Worm (Caenorhabditis elegans): ENCODE data around the gene ocr-3.

ocr-3 gene

DNA sequence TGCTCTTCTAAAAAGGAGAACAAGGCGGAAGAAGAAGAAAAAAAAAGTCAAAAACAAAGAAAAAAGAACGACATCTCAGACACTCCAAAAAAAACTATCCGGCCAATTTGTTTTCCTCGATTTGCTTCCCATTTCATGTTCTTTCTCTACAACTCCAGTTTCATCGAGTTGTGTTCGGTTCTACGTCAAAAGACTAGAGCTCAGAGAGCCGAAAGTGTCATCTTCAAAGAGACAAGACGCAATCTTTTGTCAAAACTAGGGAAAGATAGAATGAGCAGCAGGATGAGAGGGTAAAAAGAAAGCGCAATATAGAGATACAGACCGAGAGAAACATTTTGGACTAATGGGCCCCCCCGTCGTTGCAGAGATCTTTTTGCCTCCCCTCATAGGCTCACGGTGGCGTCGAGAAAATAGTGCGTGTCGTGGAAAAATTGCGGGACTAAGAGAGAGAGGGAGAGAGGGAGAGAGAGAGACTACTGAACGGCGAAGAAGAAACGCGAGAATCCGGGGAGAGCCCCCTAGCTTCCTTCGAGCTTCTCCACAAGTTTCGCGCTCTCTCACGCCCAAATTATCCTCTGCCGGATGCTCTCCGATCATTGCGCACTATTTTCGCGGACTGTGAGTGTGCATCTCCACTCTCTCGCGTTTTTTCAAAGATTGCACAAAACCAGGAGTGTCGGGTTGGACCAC lies 20.6 kb downstream of the ocr-3 start:
- TF ChIP-seq F49E8.2 (tag; optimal IDR thresholded peaks at IDR 0.05; ENCODE audit: borderline replicate concordance) (no peak), cey-2 (tag; optimal IDR thresholded peaks at IDR 0.05; ENCODE audit: borderline replicate concordance, insufficient read depth) (no peak), ztf-11 (tag; optimal IDR thresholded peaks at IDR 0.05) (no peak), sdz-12 (GFP tag; optimal IDR thresholded peaks at IDR 0.05) (no peak), aly-2 (tag; optimal IDR thresholded peaks at IDR 0.05) (no peak), jun-1 (tag; optimal IDR thresholded peaks at IDR 0.05) (no peak), lsy-2 (tag; optimal IDR thresholded peaks at IDR 0.05) (peak; percentile 17 to 30), egl-43 (GFP tag; IDR thresholded peaks at IDR 0.05) (peak; percentile 76), daf-12 (tag; optimal IDR thresholded peaks at IDR 0.05) (no peak), hif-1 (tag; optimal IDR thresholded peaks at IDR 0.05) (peak in 1 of 2 experiments; percentile 28), dmd-6 (GFP tag; IDR thresholded peaks at IDR 0.05) (peak; percentile 38), nhr-102 (tag; optimal IDR thresholded peaks at IDR 0.05) (no peak), lin-39 (tag; optimal IDR thresholded peaks at IDR 0.05) (no peak), D1046.2 (GFP tag; IDR thresholded peaks at IDR 0.05) (no peak), fkh-10 (GFP tag; optimal IDR thresholded peaks at IDR 0.05) (no peak), hlh-11 (tag; optimal IDR thresholded peaks at IDR 0.05) (peak; percentile 78), mxl-2 (GFP tag; conservative IDR thresholded peaks at IDR 0.05) (no peak), ctbp-1 (GFP tag; IDR thresholded peaks at IDR 0.05) (peak; percentile 84), dpl-1 (GFP tag; optimal IDR thresholded peaks at IDR 0.05) (no peak), nhr-111 (GFP tag; optimal IDR thresholded peaks at IDR 0.05) (no peak), nhr-28 (tag; optimal IDR thresholded peaks at IDR 0.05) (no peak), daf-19 (GFP tag; conservative IDR thresholded peaks at IDR 0.05) (no peak), snpc-1.2 (GFP tag; IDR thresholded peaks at IDR 0.05) (no peak), pqm-1 (tag; optimal IDR thresholded peaks at IDR 0.05) (no peak), lin-1 (GFP tag; IDR thresholded peaks at IDR 0.05) (no peak), ceh-62 (tag; optimal IDR thresholded peaks at IDR 0.05) (no peak), dmd-9 (GFP tag; IDR thresholded peaks at IDR 0.05) (no peak), nhr-48 (tag; optimal IDR thresholded peaks at IDR 0.05) (peak; percentile 32), nhr-76 (tag; optimal IDR thresholded peaks at IDR 0.05) (no peak), tra-1 (GFP tag; IDR thresholded peaks at IDR 0.05) (no peak), dmd-8 (GFP tag; IDR thresholded peaks at IDR 0.05) (no peak), F37D6.2 (tag; optimal IDR thresholded peaks at IDR 0.05) (peak; percentile 64), F26F4.8 (GFP tag; conservative IDR thresholded peaks at IDR 0.05) (no peak), nhr-11 (tag; optimal IDR thresholded peaks at IDR 0.05) (peak; percentile 17), F44E2.7 (GFP tag; IDR thresholded peaks at IDR 0.05) (no peak), Y105C5A.15 (GFP tag; IDR thresholded peaks at IDR 0.05) (no peak), arid-1 (GFP tag; conservative IDR thresholded peaks at IDR 0.05) (no peak), ces-1 (GFP tag; optimal IDR thresholded peaks at IDR 0.05) (no peak), php-3 (GFP tag; IDR thresholded peaks at IDR 0.05) (no peak), vab-7 (GFP tag; IDR thresholded peaks at IDR 0.05) (0 out of 2 replicates have a peak, but pooled peaks have one; percentile 12), ceh-82 (tag; optimal IDR thresholded peaks at IDR 0.05) (no peak), dve-1 (tag; optimal IDR thresholded peaks at IDR 0.05; ENCODE audit: insufficient read depth) (no peak), ZK337.2 (GFP tag; IDR thresholded peaks at IDR 0.05) (no peak), rbr-2 (tag; optimal IDR thresholded peaks at IDR 0.05) (peak; percentile 74), zag-1 (tag; optimal IDR thresholded peaks at IDR 0.05) (no peak), mdl-1 (tag; optimal IDR thresholded peaks at IDR 0.05) (peak in 1 of 2 experiments; percentile 21), zip-2 (tag; optimal IDR thresholded peaks at IDR 0.05) (no peak), attf-4 (tag; optimal IDR thresholded peaks at IDR 0.05) (no peak), Y75B8A.6 (GFP tag; IDR thresholded peaks at IDR 0.05) (no peak), mep-1 (tag; optimal IDR thresholded peaks at IDR 0.05) (peak; percentile 60)

Data from whole organism, L4 larva.